Fruit fly (Drosophila melanogaster): ENCODE data around the gene Es2.

Es2 gene

dm6 chrX:8493473-8493872 lies 32.2 kb downstream of the Es2 start (continued):
- TF ChIP-seq ara (GFP tag; IDR thresholded peaks at IDR 0.05): peak; percentile 40; the same call in 1 of the 2 replicates
- no peak for TF ChIP-seq cad (GFP tag; optimal IDR thresholded peaks at IDR 0.05)
- peak; percentile 46; the same call in 1 of the 3 replicates for TF ChIP-seq B-H1 (GFP tag; IDR thresholded peaks at IDR 0.05)
- TF ChIP-seq CHES-1-like (GFP tag; optimal IDR thresholded peaks at IDR 0.05): peak; percentile 20
- TF ChIP-seq BtbVII (GFP tag; optimal IDR thresholded peaks at IDR 0.05): peak; percentile 8
- peak; percentile 29; the same call in 1 of the 2 replicates for TF ChIP-seq al (GFP tag; IDR thresholded peaks at IDR 0.05)
- no peak for TF ChIP-seq MESR4 (GFP tag; optimal IDR thresholded peaks at IDR 0.05)
- TF ChIP-seq Dad (GFP tag; optimal IDR thresholded peaks at IDR 0.05): no peak
- peak; percentile 63 for TF ChIP-seq Ada2b (GFP tag; IDR thresholded peaks at IDR 0.05)
- TF ChIP-seq lbe (GFP tag; optimal IDR thresholded peaks at IDR 0.05): no peak
- no peak for TF ChIP-seq MTF-1 (GFP tag; optimal IDR thresholded peaks at IDR 0.05; ENCODE audit: borderline replicate concordance)
- peak; percentile 57 for TF ChIP-seq CG6689 (GFP tag; IDR thresholded peaks at IDR 0.05)
- no peak for TF ChIP-seq ERR (GFP tag; optimal IDR thresholded peaks at IDR 0.05)
- no peak for TF ChIP-seq CG4854 (GFP tag; optimal IDR thresholded peaks at IDR 0.05)
- peak; percentile 21 for TF ChIP-seq CG12219 (GFP tag; optimal IDR thresholded peaks at IDR 0.05)
- 0 out of 2 replicates have a peak, but pooled peaks have one; percentile 29 for TF ChIP-seq Xrp1 (GFP tag; IDR thresholded peaks at IDR 0.05)
- peak; percentile 81 for TF ChIP-seq dysf (GFP tag; IDR thresholded peaks at IDR 0.05)
- peak in 1 of 2 experiments; percentile 28 for TF ChIP-seq dpn (GFP tag; optimal IDR thresholded peaks at IDR 0.05)
- TF ChIP-seq CG3281 (GFP tag; optimal IDR thresholded peaks at IDR 0.05): peak; percentile 56
- no peak for TF ChIP-seq crol (GFP tag; IDR thresholded peaks at IDR 0.05)
- peak; percentile 34 for TF ChIP-seq CG15514 (GFP tag; optimal IDR thresholded peaks at IDR 0.05)
- TF ChIP-seq mam (GFP tag; optimal IDR thresholded peaks at IDR 0.05): peak; percentile 39
- no peak for TF ChIP-seq CG17186 (GFP tag; optimal IDR thresholded peaks at IDR 0.05)
- TF ChIP-seq Myb (GFP tag; optimal IDR thresholded peaks at IDR 0.05): peak; percentile 7
- TF ChIP-seq caup (GFP tag; optimal IDR thresholded peaks at IDR 0.05; ENCODE audit: severe bottlenecking): peak; percentile 43
- peak; percentile 48; the same call in 2 of the 3 replicates for TF ChIP-seq tgo (GFP tag; IDR thresholded peaks at IDR 0.05)
- peak; percentile 44 for TF ChIP-seq gro (GFP tag; optimal IDR thresholded peaks at IDR 0.05)
- peak; percentile 1 for TF ChIP-seq CG16863 (GFP tag; optimal IDR thresholded peaks at IDR 0.05)
- no peak for TF ChIP-seq CG2202 (tag; optimal IDR thresholded peaks at IDR 0.05)
- no peak for TF ChIP-seq CG6654 (GFP tag; optimal IDR thresholded peaks at IDR 0.05)
- peak; percentile 0 for TF ChIP-seq oc (tag; optimal IDR thresholded peaks at IDR 0.05)
- no peak for TF ChIP-seq Hr3 (GFP tag; optimal IDR thresholded peaks at IDR 0.05)
- TF ChIP-seq CG7839 (tag; optimal IDR thresholded peaks at IDR 0.05): peak; percentile 68
- peak; percentile 71 for TF ChIP-seq Ets65A (GFP tag)
- TF ChIP-seq CG11695 (GFP tag; IDR thresholded peaks at IDR 0.05): peak; percentile 64; the same call in 2 of the 3 replicates
- TF ChIP-seq sd (tag; optimal IDR thresholded peaks at IDR 0.05): no peak
- TF ChIP-seq CG14014 (GFP tag; IDR thresholded peaks at IDR 0.05): peak; percentile 47; the same call in 1 of the 2 replicates
- no peak for TF ChIP-seq Dll (GFP tag; IDR thresholded peaks at IDR 0.05; ENCODE audit: partially characterized antibody)
- peak; percentile 16; the same call in 1 of the 2 replicates for TF ChIP-seq ranshi (GFP tag; IDR thresholded peaks at IDR 0.05)
- no peak for TF ChIP-seq CG1529 (GFP tag; optimal IDR thresholded peaks at IDR 0.05)
- peak; percentile 38 for TF ChIP-seq CG9817 (tag; optimal IDR thresholded peaks at IDR 0.05)
- peak; percentile 59 for TF ChIP-seq CG1603 (tag; optimal IDR thresholded peaks at IDR 0.05)
- TF ChIP-seq C15 (GFP tag; IDR thresholded peaks at IDR 0.05): 0 out of 3 replicates have a peak, but pooled peaks have one; percentile 20
- peak; percentile 58; the same call in 1 of the 3 replicates for TF ChIP-seq z (GFP tag; IDR thresholded peaks at IDR 0.05)
- peak; percentile 43 for TF ChIP-seq Fer3 (tag; optimal IDR thresholded peaks at IDR 0.05)
- no peak for TF ChIP-seq phol (tag; optimal IDR thresholded peaks at IDR 0.05)
- peak; percentile 39; the same call in 1 of the 2 replicates for TF ChIP-seq vvl (GFP tag; IDR thresholded peaks at IDR 0.05)
- TF ChIP-seq Mrtf (GFP tag; IDR thresholded peaks at IDR 0.05): 0 out of 3 replicates have a peak, but pooled peaks have one; percentile 43
- no peak for TF ChIP-seq hkb (optimal IDR thresholded peaks at IDR 0.05)
- peak; percentile 71 for TF ChIP-seq hkb (GFP tag; IDR thresholded peaks at IDR 0.05)
- peak; percentile 12 for TF ChIP-seq NK7.1 (GFP tag; optimal IDR thresholded peaks at IDR 0.05)
